Worm (Caenorhabditis elegans): ENCODE measurements around the gene B0454.8.

- TF ChIP-seq hmg-1.1 (GFP tag; IDR thresholded peaks at IDR 0.05) (no peak), aly-2 (tag; optimal IDR thresholded peaks at IDR 0.05) (no peak), nhr-11 (tag; optimal IDR thresholded peaks at IDR 0.05) (no peak), mes-2 (tag; optimal IDR thresholded peaks at IDR 0.05; ENCODE audit: poor library complexity, severe bottlenecking) (peak; percentile 91), vab-7 (GFP tag; IDR thresholded peaks at IDR 0.05) (no peak), lin-38 (GFP tag; IDR thresholded peaks at IDR 0.05) (no peak), nhr-76 (tag; optimal IDR thresholded peaks at IDR 0.05) (no peak), Y105C5A.15 (GFP tag; IDR thresholded peaks at IDR 0.05) (no peak), R02D3.7 (tag; optimal IDR thresholded peaks at IDR 0.05) (no peak), unc-130 (GFP tag; optimal IDR thresholded peaks at IDR 0.05) (peak; percentile 31), ZK546.5 (tag; optimal IDR thresholded peaks at IDR 0.05) (no peak), dmd-6 (GFP tag; IDR thresholded peaks at IDR 0.05) (no peak)
Observed at ce11 chrII:2991555-2992083, 51.6 kb downstream of the B0454.8 start, which contains the start of gene K08A2.2.

Measured in whole organism, L4 larva.